Worm (Caenorhabditis elegans) whole organism, L4 larva: ENCODE results near the gene glp-1.

Experiments used
- D1046.2 ChIP-seq: fragments of 200-800 bp; sonication (Bioruptor generic); IDR thresholded peaks from 2 replicates; pipeline ENCODE4 v1.3.6; 2022; ENCODE audit warnings: missing genetic modification characterization, missing compliant biosample characterization
- T26A8.4 ChIP-seq: fragments of 200-800 bp; sonication (Bioruptor generic); IDR thresholded peaks from 2 replicates; pipeline ENCODE4 v1.3.6; 2022; ENCODE audit warnings: missing genetic modification characterization, missing compliant biosample characterization
- Y105C5A.15 ChIP-seq: fragments of 200-800 bp; sonication (Bioruptor generic); IDR thresholded peaks from 2 replicates; pipeline ENCODE4 v1.3.6; 2022; ENCODE audit warnings: missing genetic modification characterization, missing compliant biosample characterization
- Y48G9A.11 ChIP-seq: fragments of 200-800 bp; sonication (Bioruptor generic); IDR thresholded peaks from 2 replicates; pipeline ENCODE4 v1.3.6; 2022; ENCODE audit warnings: missing genetic modification reagents, missing genetic modification characterization, missing compliant biosample characterization
- ZK546.5 ChIP-seq, 2 experiments: sonication (generic microtip); optimal IDR thresholded peaks; 2 replicates each; lab custom pipeline; 2017; ENCODE audit warnings: missing biosample characterization in 2 of 2, missing genetic modification characterization in 2 of 2
- aha-1 ChIP-seq: fragments of 150-350 bp; peaks from one replicate; lab custom pipeline; 2014; ENCODE audit warnings: missing biosample characterization, missing genetic modification characterization
- ama-1 ChIP-seq: fragments of 150-350 bp; optimal IDR thresholded peaks from 2 replicates; lab custom pipeline; 2014; ENCODE audit warnings: inconsistent platforms, mixed read lengths
- attf-4 ChIP-seq: sonication (generic microtip); optimal IDR thresholded peaks from 3 replicates; lab custom pipeline; 2017; ENCODE audit warnings: missing biosample characterization, missing genetic modification characterization
- ceh-44 ChIP-seq: fragments of 200-800 bp; sonication (Bioruptor generic); IDR thresholded peaks from 2 replicates; pipeline ENCODE4 v1.3.6; 2022; ENCODE audit warnings: missing genetic modification reagents, missing genetic modification characterization, missing compliant biosample characterization
- ceh-82 ChIP-seq: sonication (generic microtip); optimal IDR thresholded peaks from 2 replicates; lab custom pipeline; 2017; ENCODE audit warnings: missing biosample characterization, missing genetic modification characterization
- ces-1 ChIP-seq: fragments of 150-350 bp; sonication (generic microtip); optimal IDR thresholded peaks from 4 replicates; lab custom pipeline; 2014; ENCODE audit warnings: missing biosample characterization, missing genetic modification reagents, missing genetic modification characterization
- ctbp-1 ChIP-seq: fragments of 200-800 bp; sonication (Bioruptor generic); IDR thresholded peaks from 2 replicates; pipeline ENCODE4 v1.3.6; 2022; ENCODE audit warnings: missing genetic modification reagents, missing genetic modification characterization, missing compliant biosample characterization
- dmd-6 ChIP-seq: fragments of 200-800 bp; sonication (Bioruptor generic); IDR thresholded peaks from 2 replicates; pipeline ENCODE4 v1.3.6; 2022; ENCODE audit warnings: missing genetic modification reagents, missing genetic modification characterization, missing compliant biosample characterization
- dmd-8 ChIP-seq: fragments of 200-800 bp; sonication (Bioruptor generic); IDR thresholded peaks from 2 replicates; pipeline ENCODE4 v1.3.6; 2022; ENCODE audit warnings: missing genetic modification characterization, missing compliant biosample characterization
- dpl-1 ChIP-seq: fragments of 150-350 bp; optimal IDR thresholded peaks from 2 replicates; lab custom pipeline; 2014; ENCODE audit warnings: missing biosample characterization, missing genetic modification reagents, missing genetic modification characterization
- dve-1 ChIP-seq: sonication (generic microtip); optimal IDR thresholded peaks from 2 replicates; lab custom pipeline; 2017; ENCODE audit warnings: antibody characterized with exemption, mild to moderate bottlenecking, missing genetic modification characterization, missing compliant biosample characterization; ENCODE audit not compliant: insufficient read depth
- fos-1 ChIP-seq: fragments of 150-350 bp; optimal IDR thresholded peaks from 2 replicates; lab custom pipeline; 2014; ENCODE audit warnings: missing biosample characterization, missing genetic modification characterization
- hlh-30 ChIP-seq: sonication (generic microtip); optimal IDR thresholded peaks from 2 replicates; lab custom pipeline; 2017; ENCODE audit warnings: antibody characterized with exemption, mild to moderate bottlenecking, missing genetic modification characterization, missing compliant biosample characterization; ENCODE audit not compliant: insufficient read depth
- hmg-1.1 ChIP-seq: fragments of 200-800 bp; sonication (Bioruptor generic); IDR thresholded peaks from 2 replicates; pipeline ENCODE4 v1.3.6; 2022; ENCODE audit warnings: missing genetic modification reagents, missing genetic modification characterization, missing compliant biosample characterization
- jun-1 ChIP-seq: fragments of 150-350 bp; optimal IDR thresholded peaks from 2 replicates; lab custom pipeline; 2014; ENCODE audit warnings: missing biosample characterization, missing genetic modification reagents, missing genetic modification characterization
- lim-7 ChIP-seq: fragments of 200-800 bp; sonication (Bioruptor generic); IDR thresholded peaks from 2 replicates; pipeline ENCODE4 v1.3.6; 2022; ENCODE audit warnings: missing genetic modification characterization, missing compliant biosample characterization
- lin-13 ChIP-seq: fragments of 150-350 bp; optimal IDR thresholded peaks from 2 replicates; lab custom pipeline; 2014; ENCODE audit warnings: missing biosample characterization, missing genetic modification reagents, missing genetic modification characterization
- lin-15B ChIP-seq: fragments of 150-350 bp; sonication (generic microtip); optimal IDR thresholded peaks from 3 replicates; lab custom pipeline; 2014; ENCODE audit warnings: missing biosample characterization, missing genetic modification characterization
- lin-38 ChIP-seq: fragments of 200-800 bp; sonication (Bioruptor generic); IDR thresholded peaks from 2 replicates; pipeline ENCODE4 v1.3.6; 2022; ENCODE audit warnings: missing genetic modification reagents, missing genetic modification characterization, missing compliant biosample characterization
- lsy-2 ChIP-seq, 2 experiments: fragments of 150-350 bp in 1 of 2; sonication (generic microtip) in 1 of 2; optimal IDR thresholded peaks; 2 replicates each; lab custom pipeline; 2014 to 2017; ENCODE audit warnings: missing biosample characterization in 2 of 2, missing genetic modification characterization in 2 of 2
- madf-9 ChIP-seq: fragments of 200-800 bp; sonication (Bioruptor generic); conservative IDR thresholded peaks from 2 replicates; pipeline ENCODE4 v1.3.6; 2022; ENCODE audit warnings: missing genetic modification reagents, missing genetic modification characterization, missing compliant biosample characterization
- mdt-29 ChIP-seq: fragments of 200-800 bp; sonication (Bioruptor generic); IDR thresholded peaks from 2 replicates; pipeline ENCODE4 v1.3.6; 2022; ENCODE audit warnings: missing genetic modification reagents, missing genetic modification characterization, missing compliant biosample characterization
- mes-2 ChIP-seq: sonication (generic microtip); optimal IDR thresholded peaks from 2 replicates; lab custom pipeline; 2016; ENCODE audit warnings: missing genotype, mild to moderate bottlenecking, missing genetic modification characterization, missing compliant biosample characterization; ENCODE audit not compliant: poor library complexity, severe bottlenecking
- mxl-3 ChIP-seq: fragments of 200-800 bp; sonication (Bioruptor generic); optimal IDR thresholded peaks from 2 replicates; lab custom pipeline; 2018; ENCODE audit warnings: mild to moderate bottlenecking, missing genetic modification characterization, missing compliant biosample characterization
- nhr-10 ChIP-seq: fragments of 150-350 bp; optimal IDR thresholded peaks from 2 replicates; lab custom pipeline; 2014; ENCODE audit warnings: missing biosample characterization, missing genetic modification characterization
- nhr-11 ChIP-seq: fragments of 150-350 bp; optimal IDR thresholded peaks from 2 replicates; lab custom pipeline; 2014; ENCODE audit warnings: missing biosample characterization, missing genetic modification characterization
- nhr-28 ChIP-seq: fragments of 150-350 bp; optimal IDR thresholded peaks from 2 replicates; lab custom pipeline; 2014; ENCODE audit warnings: missing biosample characterization, missing genetic modification characterization
- nhr-41 ChIP-seq: fragments of 200-800 bp; sonication (Bioruptor generic); IDR thresholded peaks from 2 replicates; pipeline ENCODE4 v1.3.6; 2022; ENCODE audit warnings: missing genetic modification reagents, missing genetic modification characterization, missing compliant biosample characterization
- nhr-42 ChIP-seq: fragments of 200-800 bp; sonication (Bioruptor generic); IDR thresholded peaks from 2 replicates; pipeline ENCODE4 v1.3.6; 2022; ENCODE audit warnings: missing genetic modification characterization, missing compliant biosample characterization
- nhr-6 ChIP-seq: fragments of 150-350 bp; optimal IDR thresholded peaks from 2 replicates; lab custom pipeline; 2014; ENCODE audit warnings: missing biosample characterization, missing genetic modification characterization
- php-3 ChIP-seq: fragments of 200-800 bp; sonication (Bioruptor generic); IDR thresholded peaks from 2 replicates; pipeline ENCODE4 v1.3.6; 2022; ENCODE audit warnings: missing genetic modification reagents, missing genetic modification characterization, missing compliant biosample characterization
- pqm-1 ChIP-seq: sonication (generic microtip); optimal IDR thresholded peaks from 2 replicates; lab custom pipeline; 2017; ENCODE audit warnings: missing biosample characterization, missing genetic modification characterization
- sdz-12 ChIP-seq: fragments of 200-800 bp; sonication (Bioruptor generic); optimal IDR thresholded peaks from 2 replicates; lab custom pipeline; 2018; ENCODE audit warnings: mild to moderate bottlenecking, missing genetic modification characterization, missing compliant biosample characterization
- snpc-1.2 ChIP-seq: fragments of 200-800 bp; sonication (Bioruptor generic); IDR thresholded peaks from 2 replicates; pipeline ENCODE4 v1.3.6; 2022; ENCODE audit warnings: missing genetic modification reagents, missing genetic modification characterization, missing compliant biosample characterization
- snpc-4 ChIP-seq: fragments of 150-350 bp; optimal IDR thresholded peaks from 2 replicates; lab custom pipeline; 2014; ENCODE audit warnings: missing biosample characterization, missing genetic modification characterization
- spr-1 ChIP-seq: sonication (generic microtip); optimal IDR thresholded peaks from 2 replicates; lab custom pipeline; 2016; ENCODE audit warnings: mild to moderate bottlenecking, missing genetic modification characterization, missing compliant biosample characterization
- spr-3 ChIP-seq: fragments of 200-800 bp; sonication (Bioruptor generic); optimal IDR thresholded peaks from 2 replicates; lab custom pipeline; 2018; ENCODE audit warnings: mild to moderate bottlenecking, missing genetic modification characterization, missing compliant biosample characterization
- unc-62 ChIP-seq, 3 experiments: fragments of 150-350 bp in 1 of 3; sonication (generic microtip); optimal IDR thresholded peaks in 2 of 3; peaks in 1 of 3; 1 replicate in 1 of 3; 2 replicates in 2 of 3; lab custom pipeline; 2014 to 2017; ENCODE audit warnings: missing biosample characterization in 3 of 3, missing genetic modification characterization in 3 of 3, missing genetic modification reagents in 3 of 3, missing genotype in 1 of 3
- zag-1 ChIP-seq: fragments of 150-350 bp; optimal IDR thresholded peaks from 2 replicates; lab custom pipeline; 2014; ENCODE audit warnings: missing biosample characterization, missing genetic modification characterization
- zip-11 ChIP-seq: fragments of 200-800 bp; sonication (Bioruptor generic); IDR thresholded peaks from 2 replicates; pipeline ENCODE4 v1.3.6; 2022; ENCODE audit warnings: missing genetic modification characterization, missing compliant biosample characterization

glp-1 gene

DNA sequence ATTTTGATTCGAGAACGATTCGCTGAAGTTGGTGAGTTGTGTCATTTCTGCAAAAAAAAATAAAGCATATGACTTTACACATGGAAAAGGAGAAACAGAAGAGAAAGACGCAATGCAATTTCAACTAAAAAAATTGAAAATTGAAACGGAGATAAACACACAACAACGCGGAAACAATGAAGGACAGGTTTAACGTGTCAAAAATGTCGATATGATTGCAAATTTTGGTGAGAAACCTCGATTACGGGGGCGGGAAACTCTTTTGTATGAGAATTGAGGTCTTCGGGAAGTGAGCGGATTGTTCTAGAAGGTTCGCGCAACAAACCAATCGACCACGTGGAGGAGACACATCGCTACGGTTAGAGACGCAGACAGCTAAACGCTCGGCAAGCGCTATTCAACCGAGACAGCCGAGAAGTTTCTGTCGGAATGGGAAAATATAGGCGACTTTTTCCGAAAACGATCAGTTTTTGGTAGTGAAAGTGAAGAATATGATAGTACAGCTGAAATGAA is 38.2 kb upstream of the glp-1 start, which contains the start of gene R107.5 (continued):
- TF ChIP-seq nhr-6 (tag; lab: Kevin White, UChicago) (peak; percentile 71), nhr-10 (peak; percentile 88), attf-4 (tag; lab: Kevin White, UChicago) (no peak), dmd-8 (GFP tag; lab: Robert Waterston, UW) (0 out of 2 replicates have a peak, but pooled peaks have one; percentile 24), spr-3 (GFP tag; lab: Kevin White, UChicago) (peak; percentile 89), zip-11 (GFP tag; lab: Robert Waterston, UW) (0 out of 2 replicates have a peak, but pooled peaks have one; percentile 13), ZK546.5 (tag; optimal IDR thresholded peaks at IDR 0.05; lab: Kevin White, UChicago) (no peak), spr-1 (tag; lab: Kevin White, UChicago) (peak; percentile 93), pqm-1 (tag; lab: Kevin White, UChicago) (no peak), lin-15B (tag; lab: Kevin White, UChicago) (no peak), ceh-82 (tag; lab: Kevin White, UChicago) (no peak), snpc-4 (tag; lab: Kevin White, UChicago) (no peak), mdt-29 (peak; percentile 100), php-3 (GFP tag; lab: Robert Waterston, UW) (peak; percentile 92), zag-1 (tag; lab: Kevin White, UChicago) (no peak), D1046.2 (GFP tag; lab: Robert Waterston, UW) (peak; percentile 87), snpc-1.2 (peak; percentile 83), ces-1 (no peak), Y48G9A.11 (GFP tag; lab: Robert Waterston, UW) (peak; percentile 82), hmg-1.1 (GFP tag; lab: Robert Waterston, UW) (peak; percentile 93), lsy-2 (tag; optimal IDR thresholded peaks at IDR 0.05; lab: Kevin White, UChicago) (peak; percentile 88 to 92), dpl-1 (GFP tag; lab: Kevin White, UChicago) (peak; percentile 73), lim-7 (peak; percentile 67; the same call in 1 of the 2 replicates), fos-1 (tag; lab: Kevin White, UChicago) (no peak), nhr-28 (tag; lab: Kevin White, UChicago) (peak; percentile 75), nhr-41 (peak; percentile 81), Y105C5A.15 (GFP tag; lab: Robert Waterston, UW) (0 out of 2 replicates have a peak, but pooled peaks have one; percentile 66), lin-13 (GFP tag; lab: Kevin White, UChicago) (peak; percentile 83), mxl-3 (peak; percentile 97), T26A8.4 (peak; percentile 94)
- TF ChIP-seq, all 104 proteins: peak for 78

DNA sequence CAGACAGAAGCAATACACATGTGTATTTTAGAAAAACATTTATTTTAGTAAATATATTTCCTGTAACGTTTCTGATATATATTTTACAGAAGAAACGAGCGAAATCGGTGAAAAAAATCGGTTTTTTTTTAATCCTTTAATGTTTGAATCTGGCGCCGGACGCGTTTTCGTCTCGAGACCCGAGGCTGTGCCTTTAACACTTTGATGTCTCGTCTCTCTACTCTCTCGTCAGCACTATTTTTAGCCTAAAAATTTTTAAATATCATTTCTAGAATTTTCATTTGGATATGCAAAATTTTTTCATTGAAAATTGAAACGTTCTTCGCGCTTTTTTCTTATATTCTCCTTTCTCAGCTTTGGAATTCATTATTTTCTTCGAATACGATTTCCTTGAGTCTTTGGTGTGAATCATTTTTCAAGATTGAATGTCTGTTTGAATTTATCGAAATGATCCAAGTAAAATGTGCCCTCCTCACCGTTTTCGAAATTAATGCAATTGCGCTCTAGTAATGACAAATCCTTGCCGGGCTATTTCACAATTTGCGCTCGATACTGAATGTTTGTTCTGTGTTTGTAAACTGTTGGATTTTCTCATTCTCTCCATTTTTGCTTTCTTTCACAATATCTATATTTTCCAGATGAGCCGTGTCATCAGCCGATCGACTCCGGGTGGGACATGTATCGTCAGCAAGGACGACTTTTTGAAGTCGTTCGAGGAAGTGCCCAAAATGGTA is 37.5 kb upstream of the glp-1 start, which contains the start of gene cls-2:
Gene cls-2, plus strand, starts transcription at position 635 of the 734 bp plus-strand sequence.
- TF ChIP-seq dmd-6 (GFP tag; lab: Robert Waterston, UW) (0 out of 2 replicates have a peak, but pooled peaks have one; percentile 7), ceh-44 (GFP tag; lab: Robert Waterston, UW) (no peak), ceh-82 (tag; lab: Kevin White, UChicago) (no peak), lim-7 (peak; percentile 23; the same call in 1 of the 2 replicates), ctbp-1 (GFP tag; lab: Robert Waterston, UW) (0 out of 2 replicates have a peak, but pooled peaks have one; percentile 14)
- TF ChIP-seq, all 104 proteins: peak for 3

DNA sequence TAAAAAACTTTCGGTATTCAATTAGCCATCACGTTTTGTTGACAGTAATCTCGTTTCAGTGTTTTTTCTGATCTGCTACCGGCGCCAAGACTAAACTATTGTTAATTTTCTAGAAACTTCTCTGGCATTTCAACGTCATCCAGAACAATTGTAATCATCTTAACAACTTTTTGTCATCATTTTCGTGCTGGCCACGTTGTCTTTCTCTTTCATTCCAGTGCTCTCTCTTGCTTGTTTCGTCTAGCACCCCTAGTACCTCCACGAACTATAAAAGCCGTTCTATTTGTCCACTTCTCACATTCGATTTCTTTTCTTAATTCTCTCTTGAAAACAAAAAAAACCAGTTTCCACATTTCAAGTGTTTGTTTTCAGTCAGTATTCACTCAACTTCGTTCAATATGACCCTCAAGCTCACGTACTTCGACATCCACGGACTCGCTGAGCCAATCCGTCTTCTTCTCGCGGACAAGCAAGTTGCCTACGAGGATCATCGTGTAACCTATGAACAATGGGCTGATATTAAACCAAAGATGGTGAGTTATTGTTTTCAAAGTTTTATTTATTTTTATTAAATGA is 33.0 kb upstream of the glp-1 start, which contains the start of gene gst-1:
Gene gst-1, plus strand, starts transcription at position 373 of the 576 bp plus-strand sequence.
- TF ChIP-seq dmd-6 (GFP tag; lab: Robert Waterston, UW): peak; percentile 54
- peak; percentile 46; the same call in 1 of the 2 replicates for TF ChIP-seq lin-38 (GFP tag; lab: Robert Waterston, UW)
- TF ChIP-seq sdz-12 (GFP tag; lab: Kevin White, UChicago): no peak
- no peak for TF ChIP-seq nhr-11 (tag; lab: Kevin White, UChicago)
- peak; percentile 7 for TF ChIP-seq hlh-30
- peak; percentile 74 for TF ChIP-seq mdt-29
- no peak for TF ChIP-seq madf-9 (GFP tag; lab: Robert Waterston, UW)
- no peak for TF ChIP-seq nhr-42 (GFP tag; lab: Robert Waterston, UW)
- no peak for TF ChIP-seq jun-1 (tag; lab: Kevin White, UChicago)
- TF ChIP-seq ceh-82 (tag; lab: Kevin White, UChicago): no peak
- TF ChIP-seq mes-2: peak; percentile 36
- TF ChIP-seq unc-62 (GFP tag; optimal IDR thresholded peaks at IDR 0.05 in 1 of 2; lab: Kevin White, UChicago): peak in 1 of 2 experiments; percentile 93
- TF ChIP-seq unc-62 (tag; optimal IDR thresholded peaks at IDR 0.05; lab: Kevin White, UChicago): no peak
- peak; percentile 59 for TF ChIP-seq aha-1 (tag; lab: Kevin White, UChicago)
- peak; percentile 40 for TF ChIP-seq ama-1 (lab: Kevin White, UChicago)
- TF ChIP-seq dve-1 (tag; lab: Kevin White, UChicago): peak; percentile 80
- TF ChIP-seq nhr-28 (tag; lab: Kevin White, UChicago): peak; percentile 13
- no peak for TF ChIP-seq Y48G9A.11 (GFP tag; lab: Robert Waterston, UW)
